Worm (Caenorhabditis elegans): ENCODE data around the gene Y39A3CL.7.

Y39A3CL.7 gene

ce11 chrIII:1824264-1824922 is at the start of gene Y39A3CL.7, which contains the start of gene pvf-1:
TSS of gene Y39A3CL.7 (plus strand) at chrIII:1824919.
TSS of gene pvf-1 (minus strand) at chrIII:1824314.
- TF ChIP-seq lir-1 (GFP tag; conservative IDR thresholded peaks at IDR 0.05) (no peak), die-1 (tag; optimal IDR thresholded peaks at IDR 0.05) (no peak), ets-4 (GFP tag; optimal IDR thresholded peaks at IDR 0.05) (no peak), ZK185.1 (tag; optimal IDR thresholded peaks at IDR 0.05; ENCODE audit: poor library complexity, severe bottlenecking) (no peak), ceh-91 (GFP tag; IDR thresholded peaks at IDR 0.05) (no peak), gei-17 (GFP tag; optimal IDR thresholded peaks at IDR 0.05) (no peak), F52B5.7 (tag; optimal IDR thresholded peaks at IDR 0.05) (no peak), ceh-58 (GFP tag; IDR thresholded peaks at IDR 0.05) (no peak), Y95B8A.8 (GFP tag; IDR thresholded peaks at IDR 0.05) (no peak), pha-4 (tag; optimal IDR thresholded peaks at IDR 0.05) (no peak), madf-8 (GFP tag; conservative IDR thresholded peaks at IDR 0.05) (no peak), ztf-25 (GFP tag; IDR thresholded peaks at IDR 0.05) (no peak), mxl-1 (tag; optimal IDR thresholded peaks at IDR 0.05) (no peak), nhr-179 (tag; optimal IDR thresholded peaks at IDR 0.05) (no peak), F39B2.1 (GFP tag; IDR thresholded peaks at IDR 0.05) (no peak), bed-2 (GFP tag; IDR thresholded peaks at IDR 0.05) (no peak), ztf-6 (GFP tag; IDR thresholded peaks at IDR 0.05) (no peak), athp-1 (tag; optimal IDR thresholded peaks at IDR 0.05) (no peak), ztf-28 (GFP tag; IDR thresholded peaks at IDR 0.05) (no peak), ceh-40 (GFP tag; IDR thresholded peaks at IDR 0.05) (no peak), hmg-1.2 (GFP tag; IDR thresholded peaks at IDR 0.05) (no peak), rec-8 (tag; optimal IDR thresholded peaks at IDR 0.05) (no peak), F57A8.1 (GFP tag; optimal IDR thresholded peaks at IDR 0.05) (no peak), cebp-1 (GFP tag; IDR thresholded peaks at IDR 0.05) (no peak), cebp-1 (tag; optimal IDR thresholded peaks at IDR 0.05) (peak; percentile 63), ceh-27 (GFP tag; optimal IDR thresholded peaks at IDR 0.05) (no peak), mcd-1 (GFP tag; IDR thresholded peaks at IDR 0.05) (peak; percentile 55; the same call in 1 of the 2 replicates), aptf-3 (GFP tag; IDR thresholded peaks at IDR 0.05) (no peak), Y56A3A.18 (GFP tag; IDR thresholded peaks at IDR 0.05) (no peak), dpff-1 (tag; optimal IDR thresholded peaks at IDR 0.05) (no peak), lin-26 (GFP tag; IDR thresholded peaks at IDR 0.05) (no peak), him-1 (tag; optimal IDR thresholded peaks at IDR 0.05) (no peak), unc-62 (GFP tag; optimal IDR thresholded peaks at IDR 0.05) (no peak), dox-1 (GFP tag; IDR thresholded peaks at IDR 0.05) (peak; percentile 68), snpc-1.1 (tag; optimal IDR thresholded peaks at IDR 0.05; ENCODE audit: insufficient read depth) (no peak), C06A6.2 (GFP tag; conservative IDR thresholded peaks at IDR 0.05) (no peak; the same call in 1 of the 2 replicates), lag-1 (GFP tag; IDR thresholded peaks at IDR 0.05) (no peak), B0035.1 (tag; optimal IDR thresholded peaks at IDR 0.05) (no peak), hmg-20 (GFP tag; IDR thresholded peaks at IDR 0.05) (no peak), madf-3 (GFP tag; IDR thresholded peaks at IDR 0.05) (no peak), fkh-3 (tag; optimal IDR thresholded peaks at IDR 0.05) (no peak), snpc-4 (GFP tag; optimal IDR thresholded peaks at IDR 0.05) (no peak), snpc-4 (tag; optimal IDR thresholded peaks at IDR 0.05) (no peak), lsl-1 (GFP tag; optimal IDR thresholded peaks at IDR 0.05) (peak; percentile 37), lsy-27 (tag; optimal IDR thresholded peaks at IDR 0.05; ENCODE audit: borderline replicate concordance, insufficient read depth) (no peak), madf-10 (tag; optimal IDR thresholded peaks at IDR 0.05) (no peak), attf-5 (GFP tag; optimal IDR thresholded peaks at IDR 0.05) (peak; percentile 42), ztf-22 (GFP tag; optimal IDR thresholded peaks at IDR 0.05) (no peak), cebp-2 (GFP tag; IDR thresholded peaks at IDR 0.05) (no peak)
